Worm (Caenorhabditis elegans) whole organism, L1 larva: ENCODE data around the gene F41E6.5.
A peak's percentile ranks its signal among the peaks of the same experiment; 100 is the strongest.

Source experiments
- Y116A8C.19 ChIP-seq: sonication (generic microtip); optimal IDR thresholded peaks from 2 replicates; lab custom pipeline; 2016; ENCODE audit warnings: missing compliant biosample characterization, missing genetic modification characterization, borderline replicate concordance
- aha-1 ChIP-seq: fragments of 150-350 bp; optimal IDR thresholded peaks from 2 replicates; lab custom pipeline; 2014; ENCODE audit warnings: missing biosample characterization, missing genetic modification characterization
- aly-2 ChIP-seq: fragments of 150-350 bp; optimal IDR thresholded peaks from 2 replicates; lab custom pipeline; 2014; ENCODE audit warnings: missing biosample characterization, missing genetic modification characterization
- blmp-1 ChIP-seq: fragments of 150-350 bp; optimal IDR thresholded peaks from 2 replicates; lab custom pipeline; 2014; ENCODE audit warnings: missing biosample characterization, missing genetic modification characterization
- ceh-63 ChIP-seq: fragments of 200-800 bp; sonication (Bioruptor generic); optimal IDR thresholded peaks from 2 replicates; lab custom pipeline; 2018; ENCODE audit warnings: mild to moderate bottlenecking, missing genetic modification characterization, missing compliant biosample characterization
- ceh-8 ChIP-seq: fragments of 200-800 bp; sonication (Bioruptor generic); optimal IDR thresholded peaks from 2 replicates; lab custom pipeline; 2018; ENCODE audit warnings: mild to moderate bottlenecking, missing genetic modification characterization, moderate library complexity, missing compliant biosample characterization
- ceh-82 ChIP-seq, 3 experiments: fragments of 150-350 bp in 1 of 3; sonication (generic microtip) in 2 of 3; optimal IDR thresholded peaks; 2 replicates each; lab custom pipeline; 2014 to 2017; ENCODE audit warnings: missing biosample characterization in 3 of 3, missing genetic modification characterization in 3 of 3
- ceh-90 ChIP-seq: sonication (generic microtip); optimal IDR thresholded peaks from 2 replicates; lab custom pipeline; 2016; ENCODE audit warnings: missing genetic modification characterization, missing compliant biosample characterization
- dpl-1 ChIP-seq, 3 experiments: fragments of 150-350 bp in 2 of 3; sonication (generic microtip) in 1 of 3; optimal IDR thresholded peaks; 2 replicates each; lab custom pipeline; 2014 to 2017; ENCODE audit warnings: missing biosample characterization in 3 of 3, missing genetic modification characterization in 3 of 3, missing genetic modification reagents in 3 of 3
- dsc-1 ChIP-seq: sonication (generic microtip); optimal IDR thresholded peaks from 2 replicates; lab custom pipeline; 2016; ENCODE audit warnings: mild to moderate bottlenecking, missing genetic modification characterization, missing compliant biosample characterization
- egl-13 ChIP-seq: sonication (generic microtip); optimal IDR thresholded peaks from 2 replicates; lab custom pipeline; 2016; ENCODE audit warnings: missing genotype, missing genetic modification reagents, missing genetic modification characterization, missing compliant biosample characterization
- elt-2 ChIP-seq: sonication (generic microtip); optimal IDR thresholded peaks from 2 replicates; lab custom pipeline; 2016; ENCODE audit warnings: missing genetic modification characterization, mild to moderate bottlenecking, inconsistent platforms, missing compliant biosample characterization, missing genetic modification reagents
- elt-3 ChIP-seq, 6 experiments: fragments of 150-350 bp in 1 of 6; sonication (generic microtip); optimal IDR thresholded peaks; 2 replicates each; lab custom pipeline; 2017 to 2018; ENCODE audit warnings: missing biosample characterization in 6 of 6, missing genetic modification characterization in 6 of 6, inconsistent platforms in 1 of 6
- ets-5 ChIP-seq: fragments of 200-800 bp; sonication (Bioruptor generic); IDR thresholded peaks from 2 replicates; pipeline ENCODE4 v1.3.6; 2022; ENCODE audit warnings: missing genetic modification characterization, missing compliant biosample characterization
- fkh-4 ChIP-seq: sonication (generic microtip); optimal IDR thresholded peaks from 2 replicates; lab custom pipeline; 2016; ENCODE audit warnings: missing compliant biosample characterization, missing genetic modification characterization, borderline replicate concordance
- hlh-17 ChIP-seq: fragments of 200-800 bp; sonication (Bioruptor generic); optimal IDR thresholded peaks from 2 replicates; lab custom pipeline; 2018; ENCODE audit warnings: missing genetic modification characterization, mild to moderate bottlenecking, missing compliant biosample characterization, moderate library complexity, borderline replicate concordance
- isw-1 ChIP-seq: fragments of 200-800 bp; sonication (Bioruptor generic); IDR thresholded peaks from 2 replicates; pipeline ENCODE4 v1.3.6; 2022; ENCODE audit warnings: missing genetic modification characterization, missing compliant biosample characterization
- lin-14 ChIP-seq: fragments of 200-800 bp; sonication (Bioruptor generic); optimal IDR thresholded peaks from 2 replicates; lab custom pipeline; 2018; ENCODE audit warnings: mild to moderate bottlenecking, missing genetic modification characterization, moderate library complexity, missing compliant biosample characterization
- lin-35 ChIP-seq, 2 experiments: fragments of 150-350 bp; optimal IDR thresholded peaks; 2 replicates each; lab custom pipeline; 2014; ENCODE audit warnings: missing biosample characterization in 2 of 2, missing genetic modification characterization in 2 of 2, missing genetic modification reagents in 2 of 2
- lin-39 ChIP-seq: fragments of 150-350 bp; optimal IDR thresholded peaks from 2 replicates; lab custom pipeline; 2014; ENCODE audit warnings: missing biosample characterization, missing genetic modification reagents, missing genetic modification characterization
- mab-9 ChIP-seq: fragments of 200-800 bp; sonication (Bioruptor generic); IDR thresholded peaks from 2 replicates; pipeline ENCODE4 v1.3.6; 2022; ENCODE audit warnings: missing genetic modification reagents, missing genetic modification characterization, missing compliant biosample characterization
- mdl-1 ChIP-seq, 2 experiments: fragments of 150-350 bp; optimal IDR thresholded peaks; 2 replicates each; lab custom pipeline; 2014 to 2017; ENCODE audit warnings: missing biosample characterization in 2 of 2, missing genetic modification characterization in 2 of 2, inconsistent platforms in 1 of 2
- mef-2 ChIP-seq: fragments of 150-350 bp; optimal IDR thresholded peaks from 2 replicates; lab custom pipeline; 2014; ENCODE audit warnings: missing biosample characterization, missing genetic modification characterization
- mep-1 ChIP-seq: fragments of 150-350 bp; optimal IDR thresholded peaks from 2 replicates; lab custom pipeline; 2014; ENCODE audit warnings: missing biosample characterization, missing genetic modification characterization
- nhr-237 ChIP-seq: fragments of 150-350 bp; optimal IDR thresholded peaks from 2 replicates; lab custom pipeline; 2014; ENCODE audit warnings: missing biosample characterization, missing genetic modification characterization
- nhr-47 ChIP-seq: sonication (generic microtip); optimal IDR thresholded peaks from 2 replicates; lab custom pipeline; 2016; ENCODE audit warnings: mild to moderate bottlenecking, missing genetic modification characterization, moderate library complexity, missing compliant biosample characterization
- nhr-71 ChIP-seq: sonication (generic microtip); optimal IDR thresholded peaks from 2 replicates; lab custom pipeline; 2016; ENCODE audit warnings: mild to moderate bottlenecking, missing genetic modification characterization, moderate library complexity, missing compliant biosample characterization
- nhr-77 ChIP-seq: fragments of 150-350 bp; optimal IDR thresholded peaks from 2 replicates; lab custom pipeline; 2014; ENCODE audit warnings: missing biosample characterization, missing genetic modification characterization
- nhr-85 ChIP-seq: sonication (generic microtip); peaks from one replicate; lab custom pipeline; 2016; ENCODE audit warnings: missing genetic modification characterization, inconsistent platforms, missing compliant biosample characterization
- pax-3 ChIP-seq: fragments of 200-800 bp; sonication (Bioruptor generic); optimal IDR thresholded peaks from 2 replicates; lab custom pipeline; 2018; ENCODE audit warnings: mild to moderate bottlenecking, missing genetic modification characterization, moderate library complexity, missing compliant biosample characterization
- pqm-1 ChIP-seq: sonication (generic microtip); optimal IDR thresholded peaks from 3 replicates; lab custom pipeline; 2017; ENCODE audit warnings: missing biosample characterization, missing genetic modification characterization
- snpc-4 ChIP-seq: fragments of 150-350 bp; optimal IDR thresholded peaks from 2 replicates; lab custom pipeline; 2014; ENCODE audit warnings: missing biosample characterization, missing genetic modification characterization
- snu-23 ChIP-seq: sonication (generic microtip); optimal IDR thresholded peaks from 2 replicates; lab custom pipeline; 2016; ENCODE audit warnings: missing genetic modification characterization, missing compliant biosample characterization
- tbx-2 ChIP-seq: sonication (generic microtip); optimal IDR thresholded peaks from 2 replicates; lab custom pipeline; 2016; ENCODE audit warnings: missing genetic modification characterization, missing compliant biosample characterization
- unc-30 ChIP-seq: sonication (generic microtip); optimal IDR thresholded peaks from 2 replicates; lab custom pipeline; 2017; ENCODE audit warnings: missing biosample characterization, missing genetic modification characterization
- unc-98 ChIP-seq: fragments of 200-800 bp; sonication (Bioruptor generic); IDR thresholded peaks from 2 replicates; pipeline ENCODE4 v1.3.6; 2022; ENCODE audit warnings: missing genetic modification characterization, missing compliant biosample characterization
- vab-15 ChIP-seq: sonication (generic microtip); optimal IDR thresholded peaks from 2 replicates; lab custom pipeline; 2017; ENCODE audit warnings: missing genotype, mild to moderate bottlenecking, missing genetic modification characterization, missing compliant biosample characterization
- ztf-11 ChIP-seq, 2 experiments: sonication (generic microtip); optimal IDR thresholded peaks; 2 replicates each; lab custom pipeline; 2016 to 2017; ENCODE audit warnings: missing genetic modification characterization in 2 of 2, missing biosample characterization in 1 of 2, missing compliant biosample characterization in 1 of 2

The F41E6.5 gene

DNA sequence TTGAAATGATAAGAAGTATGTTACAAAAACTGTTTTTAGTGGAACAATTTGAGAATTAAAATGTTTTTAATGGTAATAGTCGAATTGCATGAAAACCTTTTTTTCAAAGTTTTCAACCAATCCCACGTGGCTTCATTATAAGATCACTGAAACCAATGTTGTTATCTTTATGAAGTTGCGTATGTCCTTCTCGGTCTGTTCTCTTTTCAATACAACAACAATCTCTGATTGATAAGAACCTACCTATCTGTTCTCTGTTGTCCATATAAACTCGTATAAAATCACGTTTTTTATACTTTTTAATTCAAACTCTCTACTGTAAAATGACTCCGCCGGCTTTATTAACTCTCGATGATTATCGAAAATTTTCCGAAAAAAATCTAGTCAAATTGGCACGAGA is at the start of gene F41E6.5:
Gene F41E6.5 (plus strand): TSS at position 209 of the 400 bp plus-strand sequence.
- TF ChIP-seq nhr-71 (tag; lab: Kevin White, UChicago) (peak; percentile 2), lin-35 (GFP tag; optimal IDR thresholded peaks at IDR 0.05; lab: Kevin White, UChicago) (peak in 1 of 2 experiments; percentile 26), blmp-1 (peak; percentile 23), ceh-8 (GFP tag; lab: Kevin White, UChicago) (no peak), egl-13 (tag; lab: Kevin White, UChicago) (no peak), lin-14 (GFP tag; lab: Kevin White, UChicago) (peak; percentile 8), ceh-90 (tag; lab: Kevin White, UChicago) (no peak), isw-1 (GFP tag; lab: Robert Waterston, UW) (no peak), nhr-85 (tag; lab: Kevin White, UChicago) (peak; percentile 66), ceh-63 (GFP tag; lab: Kevin White, UChicago) (no peak), unc-30 (tag; lab: Kevin White, UChicago) (no peak), mef-2 (tag; lab: Kevin White, UChicago) (no peak), unc-98 (GFP tag; lab: Robert Waterston, UW) (no peak), elt-3 (tag; optimal IDR thresholded peaks at IDR 0.05; lab: Kevin White, UChicago) (peak in 3 of 6 experiments; percentile 12 to 91 (median 24)), ztf-11 (tag; optimal IDR thresholded peaks at IDR 0.05; lab: Kevin White, UChicago) (no peak), lin-39 (tag; lab: Kevin White, UChicago) (no peak), elt-2 (tag; lab: Kevin White, UChicago) (peak; percentile 41), aly-2 (tag; lab: Kevin White, UChicago) (no peak), nhr-237 (tag; lab: Kevin White, UChicago) (no peak), mdl-1 (tag; optimal IDR thresholded peaks at IDR 0.05; lab: Kevin White, UChicago) (peak in 1 of 2 experiments; percentile 4)
- TF ChIP-seq, all 84 proteins: peak for 8

DNA sequence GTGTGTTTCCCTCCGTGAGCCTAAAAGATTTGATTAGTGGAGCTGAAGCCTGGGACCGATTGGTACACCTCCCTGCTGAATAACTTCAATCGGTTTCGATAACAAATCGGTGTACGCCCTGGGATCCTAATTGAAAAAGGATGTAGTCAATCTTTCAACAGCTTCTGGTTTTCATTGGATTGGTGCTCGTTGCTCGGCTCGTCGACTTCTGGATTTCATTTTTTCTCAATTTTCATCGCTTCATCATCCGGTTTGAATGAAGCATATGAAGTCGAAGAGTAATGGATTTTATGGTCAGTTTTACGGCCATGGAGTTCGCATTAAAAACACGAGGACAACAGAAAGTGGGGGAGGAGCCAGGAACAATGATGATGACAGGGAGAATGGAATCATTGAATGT is 47.3 kb upstream of the F41E6.5 start:
- TF ChIP-seq Y116A8C.19 (tag; lab: Kevin White, UChicago): no peak
- TF ChIP-seq snu-23 (GFP tag; lab: Kevin White, UChicago): no peak
- TF ChIP-seq vab-15: no peak
- no peak for TF ChIP-seq elt-3 (tag; optimal IDR thresholded peaks at IDR 0.05; lab: Kevin White, UChicago)
- TF ChIP-seq tbx-2 (tag; lab: Kevin White, UChicago): peak; percentile 27
- TF ChIP-seq dsc-1 (tag; lab: Kevin White, UChicago): peak; percentile 99
- TF ChIP-seq mep-1 (tag; lab: Kevin White, UChicago): no peak
- TF ChIP-seq pqm-1 (tag; lab: Kevin White, UChicago): no peak
- TF ChIP-seq snpc-4 (tag; lab: Kevin White, UChicago): no peak
- no peak for TF ChIP-seq hlh-17 (GFP tag; lab: Kevin White, UChicago)
- TF ChIP-seq fkh-4 (tag; lab: Kevin White, UChicago): peak; percentile 89
- no peak for TF ChIP-seq dpl-1 (GFP tag; optimal IDR thresholded peaks at IDR 0.05; lab: Kevin White, UChicago)

DNA sequence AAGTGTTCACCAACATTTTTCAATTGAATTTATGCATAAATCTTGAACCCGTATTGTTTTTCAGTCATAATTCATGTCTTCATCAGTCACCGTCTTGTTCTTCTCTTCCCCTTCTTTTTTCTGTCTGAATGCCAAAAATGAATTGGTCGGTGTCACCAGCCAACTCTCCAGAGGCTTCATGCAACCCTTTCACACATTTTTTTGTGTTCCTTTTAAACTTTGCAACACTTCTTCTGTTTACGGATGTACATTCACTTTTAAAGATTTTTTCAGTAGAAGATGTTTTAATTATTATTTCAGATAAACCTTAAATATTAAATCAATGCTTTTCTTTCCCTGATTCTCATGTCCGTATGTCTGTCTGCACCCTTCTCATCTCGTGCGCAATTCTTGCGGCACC is 42.4 kb upstream of the F41E6.5 start, which contains the start of gene acr-16:
Gene acr-16 (plus strand): TSS at position 301 of the 400 bp plus-strand sequence.
- TF ChIP-seq mdl-1 (tag; optimal IDR thresholded peaks at IDR 0.05; lab: Kevin White, UChicago): no peak
- TF ChIP-seq ets-5 (GFP tag; lab: Robert Waterston, UW): no peak
- no peak for TF ChIP-seq nhr-77 (tag; lab: Kevin White, UChicago)
- TF ChIP-seq aha-1: no peak
- TF ChIP-seq hlh-17 (GFP tag; lab: Kevin White, UChicago): no peak
- TF ChIP-seq unc-98 (GFP tag; lab: Robert Waterston, UW): no peak
- no peak for TF ChIP-seq nhr-47
- TF ChIP-seq ceh-8 (GFP tag; lab: Kevin White, UChicago): no peak
- TF ChIP-seq pax-3 (tag; lab: Kevin White, UChicago): no peak
- no peak for TF ChIP-seq ceh-82 (tag; optimal IDR thresholded peaks at IDR 0.05; lab: Kevin White, UChicago)
- TF ChIP-seq mab-9 (GFP tag; lab: Robert Waterston, UW): no peak
